Fruit fly (Drosophila melanogaster) whole organism, embryonic: ENCODE results near the gene Cip4.
A peak's percentile ranks its signal among the peaks of the same experiment; 100 is the strongest.

Source experiments
- Ada2b ChIP-seq: fragments of 200-800 bp; sonication (Bioruptor generic); IDR thresholded peaks from 2 replicates; pipeline ENCODE4 v1.3.6; 2022; ENCODE audit warnings: missing biosample characterization, missing genetic modification characterization
- Asciz ChIP-seq: fragments of 200-800 bp; sonication (Bioruptor generic); optimal IDR thresholded peaks from 2 replicates; lab custom pipeline; 2017; ENCODE audit warnings: missing biosample characterization, mild to moderate bottlenecking, missing genetic modification characterization, missing genetic modification reagents
- Atf3 ChIP-seq: fragments of 200-800 bp; sonication (Bioruptor generic); optimal IDR thresholded peaks from 3 replicates; lab custom pipeline; 2016; ENCODE audit warnings: missing biosample characterization, missing genetic modification characterization
- BEAF-32 ChIP-seq: fragments of 200-800 bp; sonication (Bioruptor generic); optimal IDR thresholded peaks from 3 replicates; lab custom pipeline; 2017; ENCODE audit warnings: missing biosample characterization, missing genetic modification characterization, mild to moderate bottlenecking, moderate library complexity, missing genetic modification reagents
- CG10147 ChIP-seq: fragments of 200-800 bp; sonication (Bioruptor generic); optimal IDR thresholded peaks from 2 replicates; lab custom pipeline; 2019; ENCODE audit warnings: missing biosample characterization, mild to moderate bottlenecking, missing genetic modification characterization, moderate library complexity
- CG10366 ChIP-seq: fragments of 200-800 bp; sonication (Bioruptor generic); IDR thresholded peaks from 2 replicates; pipeline ENCODE4 v1.3.6; 2022; ENCODE audit warnings: missing biosample characterization, missing genetic modification characterization
- CG15269 ChIP-seq: fragments of 200-800 bp; sonication (Bioruptor generic); optimal IDR thresholded peaks from 2 replicates; lab custom pipeline; 2018; ENCODE audit warnings: missing biosample characterization, mild to moderate bottlenecking, missing genetic modification characterization, moderate library complexity
- CG1602 ChIP-seq: fragments of 200-800 bp; sonication (Bioruptor generic); optimal IDR thresholded peaks from 3 replicates; lab custom pipeline; 2016; ENCODE audit warnings: missing biosample characterization, missing genetic modification characterization
- CG1792 ChIP-seq: fragments of 200-800 bp; sonication (Bioruptor generic); optimal IDR thresholded peaks from 2 replicates; lab custom pipeline; 2016; ENCODE audit warnings: missing biosample characterization, missing genetic modification characterization
- CG18262 ChIP-seq: fragments of 200-800 bp; optimal IDR thresholded peaks from 3 replicates; lab custom pipeline; 2019; ENCODE audit warnings: missing biosample characterization, mild to moderate bottlenecking, missing genetic modification characterization, moderate library complexity
- CG32767 ChIP-seq: fragments of 200-800 bp; sonication (Bioruptor generic); IDR thresholded peaks from 2 replicates; pipeline ENCODE4 v1.3.6; 2022; ENCODE audit warnings: missing biosample characterization, missing genetic modification characterization
- CG32772 ChIP-seq: fragments of 200-800 bp; sonication (Bioruptor generic); IDR thresholded peaks from 2 replicates; pipeline ENCODE4 v1.3.6; 2022; ENCODE audit warnings: missing biosample characterization, missing genetic modification characterization
- CG3281 ChIP-seq: fragments of 200-800 bp; sonication (Bioruptor generic); optimal IDR thresholded peaks from 3 replicates; lab custom pipeline; 2017; ENCODE audit warnings: missing biosample characterization, mild to moderate bottlenecking, missing genetic modification characterization
- CG3407 ChIP-seq: fragments of 200-800 bp; sonication (Bioruptor generic); optimal IDR thresholded peaks from 2 replicates; lab custom pipeline; 2018; ENCODE audit warnings: missing biosample characterization, mild to moderate bottlenecking, missing genetic modification characterization
- CG43689 ChIP-seq: fragments of 200-800 bp; sonication (Bioruptor generic); IDR thresholded peaks from 2 replicates; pipeline ENCODE4 v1.3.6; 2022; ENCODE audit warnings: missing biosample characterization, missing genetic modification characterization
- CG4404 ChIP-seq: fragments of 200-800 bp; sonication (Bioruptor generic); IDR thresholded peaks from 2 replicates; pipeline ENCODE4 v1.3.6; 2022; ENCODE audit warnings: missing biosample characterization, missing genetic modification characterization
- CG4617 ChIP-seq: fragments of 200-800 bp; sonication (Bioruptor generic); optimal IDR thresholded peaks from 3 replicates; lab custom pipeline; 2016; ENCODE audit warnings: missing biosample characterization, missing genetic modification characterization, borderline replicate concordance
- CG6654 ChIP-seq: fragments of 200-800 bp; sonication (Bioruptor generic); optimal IDR thresholded peaks from 2 replicates; lab custom pipeline; 2017; ENCODE audit warnings: missing biosample characterization, mild to moderate bottlenecking, missing genetic modification characterization
- CG6813 ChIP-seq: fragments of 200-800 bp; sonication (Bioruptor generic); optimal IDR thresholded peaks from 2 replicates; lab custom pipeline; 2017; ENCODE audit warnings: missing biosample characterization, missing genetic modification characterization, mild to moderate bottlenecking, moderate library complexity, missing genetic modification reagents
- CHES-1-like ChIP-seq: fragments of 200-800 bp; sonication (Bioruptor generic); optimal IDR thresholded peaks from 2 replicates; lab custom pipeline; 2016; ENCODE audit warnings: missing biosample characterization, missing genetic modification characterization
- CTCF ChIP-seq: fragments of 200-800 bp; sonication (Bioruptor generic); optimal IDR thresholded peaks from 2 replicates; lab custom pipeline; 2017; ENCODE audit warnings: missing biosample characterization, mild to moderate bottlenecking, missing genetic modification characterization, moderate library complexity
- Eip74EF ChIP-seq, 2 experiments: fragments of 200-800 bp in 1 of 2; fragments of >200 bp in 1 of 2; sonication (Bioruptor generic) in 1 of 2; optimal IDR thresholded peaks; 2 replicates each; lab custom pipeline; 2017 to 2019; ENCODE audit warnings: missing biosample characterization in 2 of 2, missing genetic modification characterization in 2 of 2, mild to moderate bottlenecking in 1 of 2, moderate library complexity in 1 of 2
- Fer1 ChIP-seq: fragments of 200-800 bp; sonication (Bioruptor generic); optimal IDR thresholded peaks from 2 replicates; lab custom pipeline; 2017; ENCODE audit warnings: missing biosample characterization, mild to moderate bottlenecking, missing genetic modification characterization
- Fer3 ChIP-seq: fragments of 200-800 bp; sonication (Bioruptor generic); optimal IDR thresholded peaks from 2 replicates; lab custom pipeline; 2018; ENCODE audit warnings: missing biosample characterization, mild to moderate bottlenecking, missing genetic modification characterization, moderate library complexity
- Meics ChIP-seq: fragments of 200-800 bp; sonication (Bioruptor generic); optimal IDR thresholded peaks from 2 replicates; lab custom pipeline; 2017; ENCODE audit warnings: missing biosample characterization, mild to moderate bottlenecking, missing genetic modification characterization
- Nf-YC ChIP-seq: fragments of 200-800 bp; optimal IDR thresholded peaks from 3 replicates; lab custom pipeline; 2019; ENCODE audit warnings: missing biosample characterization, mild to moderate bottlenecking, missing genetic modification characterization, moderate library complexity
- Oli ChIP-seq: fragments of 200-800 bp; sonication (Bioruptor generic); optimal IDR thresholded peaks from 2 replicates; lab custom pipeline; 2018; ENCODE audit warnings: missing biosample characterization, mild to moderate bottlenecking, missing genetic modification characterization, moderate library complexity
- Ptx1 ChIP-seq: fragments of 200-800 bp; sonication (Bioruptor generic); IDR thresholded peaks from 2 replicates; pipeline ENCODE4 v1.3.6; 2022; ENCODE audit warnings: missing biosample characterization, missing genetic modification characterization
- Rfx ChIP-seq: fragments of 200-800 bp; sonication (Bioruptor generic); IDR thresholded peaks from 2 replicates; pipeline ENCODE4 v1.3.6; 2022; ENCODE audit warnings: missing biosample characterization, missing genetic modification characterization
- Xrp1 ChIP-seq: fragments of 200-800 bp; sonication (Bioruptor generic); IDR thresholded peaks from 2 replicates; pipeline ENCODE4 v1.3.6; 2022; ENCODE audit warnings: missing biosample characterization, missing genetic modification characterization
- ac ChIP-seq: fragments of 200-800 bp; sonication (Bioruptor generic); optimal IDR thresholded peaks from 3 replicates; lab custom pipeline; 2017; ENCODE audit warnings: missing biosample characterization, mild to moderate bottlenecking, missing genetic modification characterization
- br ChIP-seq: fragments of >200 bp; optimal IDR thresholded peaks from 2 replicates; lab custom pipeline; 2017
- bsh ChIP-seq, 2 experiments: fragments of 200-800 bp; sonication (Bioruptor generic); optimal IDR thresholded peaks; 2 replicates each; lab custom pipeline; 2017 to 2018; ENCODE audit warnings: mild to moderate bottlenecking in 2 of 2, missing biosample characterization in 2 of 2, missing genetic modification characterization in 2 of 2, moderate library complexity in 1 of 2
- crp ChIP-seq, 2 experiments: fragments of 200-800 bp; sonication (Bioruptor generic); optimal IDR thresholded peaks; 2 replicates in 1 of 2; 3 replicates in 1 of 2; lab custom pipeline; 2017; ENCODE audit warnings: missing biosample characterization in 2 of 2, missing genetic modification characterization in 2 of 2, mild to moderate bottlenecking in 1 of 2, moderate library complexity in 1 of 2
- dpn ChIP-seq, 2 experiments: fragments of 200-800 bp; sonication (Bioruptor generic); optimal IDR thresholded peaks; 3 replicates each; lab custom pipeline; 2016; ENCODE audit warnings: missing biosample characterization in 2 of 2, missing genetic modification characterization in 2 of 2
- esg ChIP-seq: fragments of 200-800 bp; sonication (Bioruptor generic); conservative IDR thresholded peaks from 2 replicates; pipeline ENCODE4 v1.3.6; 2022; ENCODE audit warnings: missing biosample characterization, missing genetic modification characterization
- fd64A ChIP-seq: fragments of 200-800 bp; sonication (Bioruptor generic); optimal IDR thresholded peaks from 3 replicates; lab custom pipeline; 2018; ENCODE audit warnings: missing biosample characterization, mild to moderate bottlenecking, missing genetic modification characterization
- fd96Cb ChIP-seq: fragments of 200-800 bp; sonication (Bioruptor generic); optimal IDR thresholded peaks from 2 replicates; lab custom pipeline; 2018; ENCODE audit warnings: missing biosample characterization, mild to moderate bottlenecking, missing genetic modification characterization, moderate library complexity
- grn ChIP-seq: fragments of 200-800 bp; sonication (Bioruptor generic); optimal IDR thresholded peaks from 3 replicates; lab custom pipeline; 2017; ENCODE audit warnings: missing biosample characterization, missing genetic modification characterization
- gsb-n ChIP-seq: fragments of 200-800 bp; sonication (Bioruptor generic); optimal IDR thresholded peaks from 3 replicates; lab custom pipeline; 2018; ENCODE audit warnings: missing biosample characterization, mild to moderate bottlenecking, missing genetic modification characterization
- klu ChIP-seq: fragments of 200-800 bp; sonication (Bioruptor generic); IDR thresholded peaks from 2 replicates; pipeline ENCODE4 v1.3.6; 2022; ENCODE audit warnings: missing biosample characterization, missing genetic modification characterization
- pho ChIP-seq: fragments of 200-800 bp; sonication (Bioruptor generic); optimal IDR thresholded peaks from 2 replicates; lab custom pipeline; 2016; ENCODE audit warnings: missing biosample characterization, missing genetic modification characterization
- salm ChIP-seq: fragments of 200-800 bp; sonication (Bioruptor generic); optimal IDR thresholded peaks from 2 replicates; lab custom pipeline; 2018; ENCODE audit warnings: missing biosample characterization, mild to moderate bottlenecking, missing genetic modification characterization
- seq ChIP-seq: fragments of 200-800 bp; sonication (Bioruptor generic); IDR thresholded peaks from 2 replicates; pipeline ENCODE4 v1.3.6; 2022; ENCODE audit warnings: missing biosample characterization, missing genetic modification characterization
- sna ChIP-seq: fragments of 200-800 bp; sonication (Bioruptor generic); IDR thresholded peaks from 2 replicates; pipeline ENCODE4 v1.3.6; 2022; ENCODE audit warnings: missing biosample characterization, missing genetic modification characterization; ENCODE audit not compliant: partially characterized antibody
- tap ChIP-seq: fragments of 200-800 bp; optimal IDR thresholded peaks from 3 replicates; lab custom pipeline; 2019; ENCODE audit warnings: missing biosample characterization, mild to moderate bottlenecking, missing genetic modification characterization, moderate library complexity
- ttk ChIP-seq: fragments of 200-800 bp; sonication (Bioruptor generic); IDR thresholded peaks from 2 replicates; pipeline ENCODE4 v2.1.2; 2022; ENCODE audit warnings: missing biosample characterization, missing genetic modification characterization
- vvl ChIP-seq: fragments of 200-800 bp; sonication (Bioruptor generic); IDR thresholded peaks from 2 replicates; pipeline ENCODE4 v1.3.6; 2022; ENCODE audit warnings: missing biosample characterization, missing genetic modification characterization
- wor ChIP-seq: fragments of 200-800 bp; sonication (Bioruptor generic); IDR thresholded peaks from 2 replicates; pipeline ENCODE4 v1.3.6; 2022; ENCODE audit warnings: missing biosample characterization, missing genetic modification characterization
- zfh2 ChIP-seq: fragments of 200-800 bp; sonication (Bioruptor generic); optimal IDR thresholded peaks from 2 replicates; lab custom pipeline; 2016; ENCODE audit warnings: missing biosample characterization, missing genetic modification characterization

Gene Cip4

dm6 chr3L:4375675-4376366 lies 11.9 kb upstream of the Cip4 start (continued):
- TF ChIP-seq sna (GFP tag; lab: Robert Waterston, UW) (no peak), grn (GFP tag; lab: Kevin White, UChicago) (no peak), br (lab: Kevin White, UChicago) (no peak), klu (no peak), CG1602 (GFP tag; lab: Kevin White, UChicago) (no peak), wor (0 out of 2 replicates have a peak, but pooled peaks have one; percentile 28), vvl (GFP tag; lab: Robert Waterston, UW) (peak; percentile 50; the same call in 1 of the 2 replicates), Asciz (GFP tag; lab: Kevin White, UChicago) (peak; percentile 1), Xrp1 (GFP tag; lab: Robert Waterston, UW) (peak; percentile 57), Rfx (GFP tag; lab: Robert Waterston, UW) (peak; percentile 32; the same call in 1 of the 2 replicates), CG3281 (GFP tag; lab: Kevin White, UChicago) (peak; percentile 9), salm (tag; lab: Kevin White, UChicago) (no peak), Atf3 (GFP tag; lab: Kevin White, UChicago) (no peak), CG10147 (GFP tag; lab: Kevin White, UChicago) (no peak), CG4404 (GFP tag; lab: Robert Waterston, UW) (0 out of 2 replicates have a peak, but pooled peaks have one; percentile 8), Oli (peak; percentile 31), crp (GFP tag; optimal IDR thresholded peaks at IDR 0.05; lab: Kevin White, UChicago) (no peak), CG43689 (GFP tag; lab: Robert Waterston, UW) (no peak), bsh (GFP tag; optimal IDR thresholded peaks at IDR 0.05; lab: Kevin White, UChicago) (peak in 1 of 2 experiments; percentile 21), CG10366 (peak; percentile 53), pho (GFP tag; lab: Kevin White, UChicago) (no peak), CG6813 (GFP tag; lab: Kevin White, UChicago) (no peak), CG32772 (GFP tag; lab: Robert Waterston, UW) (no peak), zfh2 (GFP tag; lab: Kevin White, UChicago) (no peak), BEAF-32 (GFP tag; lab: Kevin White, UChicago) (no peak), CG32767 (GFP tag; lab: Robert Waterston, UW) (no peak), Ptx1 (GFP tag; lab: Robert Waterston, UW) (peak; percentile 64), Eip74EF (GFP tag; optimal IDR thresholded peaks at IDR 0.05; lab: Kevin White, UChicago) (no peak), seq (GFP tag; lab: Robert Waterston, UW) (no peak), CG18262 (tag; lab: Kevin White, UChicago) (peak; percentile 18), Fer1 (GFP tag; lab: Kevin White, UChicago) (no peak), CG6654 (GFP tag; lab: Kevin White, UChicago) (no peak), dpn (GFP tag; optimal IDR thresholded peaks at IDR 0.05; lab: Kevin White, UChicago) (peak in 1 of 2 experiments; percentile 1), ac (GFP tag; lab: Kevin White, UChicago) (no peak), ttk (GFP tag; lab: Robert Waterston, UW) (peak; percentile 44), CHES-1-like (GFP tag; lab: Kevin White, UChicago) (no peak), CG4617 (no peak), CG3407 (GFP tag; lab: Kevin White, UChicago) (peak; percentile 27), tap (peak; percentile 17), Meics (GFP tag; lab: Kevin White, UChicago) (peak; percentile 20), CG15269 (tag; lab: Kevin White, UChicago) (peak; percentile 31), fd64A (no peak), CG1792 (GFP tag; lab: Kevin White, UChicago) (no peak), fd96Cb (tag; lab: Kevin White, UChicago) (peak; percentile 10), Fer3 (no peak), CTCF (no peak), esg (GFP tag; lab: Robert Waterston, UW) (peak; percentile 37; the same call in 1 of the 2 replicates), gsb-n (tag; lab: Kevin White, UChicago) (no peak), Nf-YC (no peak), Ada2b (peak; percentile 42; the same call in 1 of the 2 replicates)
